Worm (Caenorhabditis elegans) whole organism, early embryonic: ENCODE results near the gene dpy-9.

Experiments
- B0310.2 ChIP-seq: sonication (generic microtip); optimal IDR thresholded peaks from 2 replicates; lab custom pipeline; 2016; ENCODE audit warnings: mild to moderate bottlenecking, missing genetic modification characterization, missing compliant biosample characterization
- F13C5.2 ChIP-seq: sonication (generic microtip); optimal IDR thresholded peaks from 2 replicates; lab custom pipeline; 2017; ENCODE audit warnings: mild to moderate bottlenecking, missing genetic modification characterization, inconsistent platforms, missing compliant biosample characterization
- aly-1 ChIP-seq: sonication (generic microtip); optimal IDR thresholded peaks from 2 replicates; lab custom pipeline; 2016; ENCODE audit warnings: missing genetic modification characterization, missing compliant biosample characterization
- ama-1 ChIP-seq: fragments of 150-350 bp; optimal IDR thresholded peaks from 2 replicates; lab custom pipeline; 2014
- ceh-13 ChIP-seq: fragments of 200-800 bp; sonication (Bioruptor generic); optimal IDR thresholded peaks from 2 replicates; lab custom pipeline; 2018; ENCODE audit warnings: mild to moderate bottlenecking, missing genetic modification characterization, missing compliant biosample characterization
- ceh-36 ChIP-seq: sonication (generic microtip); optimal IDR thresholded peaks from 2 replicates; lab custom pipeline; 2016; ENCODE audit warnings: missing genetic modification characterization, inconsistent platforms, missing compliant biosample characterization
- ets-7 ChIP-seq: sonication (generic microtip); optimal IDR thresholded peaks from 2 replicates; lab custom pipeline; 2016; ENCODE audit warnings: missing genotype, missing genetic modification characterization, missing compliant biosample characterization
- flt-1 ChIP-seq: fragments of 200-800 bp; sonication (Bioruptor generic); IDR thresholded peaks from 2 replicates; pipeline ENCODE4 v1.3.6; 2022; ENCODE audit warnings: missing genetic modification characterization, missing compliant biosample characterization
- hmbx-1 ChIP-seq: sonication (generic microtip); optimal IDR thresholded peaks from 2 replicates; lab custom pipeline; 2016; ENCODE audit warnings: mild to moderate bottlenecking, missing genetic modification characterization, missing compliant biosample characterization
- hmg-4 ChIP-seq: fragments of 200-800 bp; sonication (Bioruptor generic); optimal IDR thresholded peaks from 2 replicates; lab custom pipeline; 2018; ENCODE audit warnings: mild to moderate bottlenecking, missing genetic modification characterization, missing compliant biosample characterization
- hnd-1 ChIP-seq: sonication (generic microtip); optimal IDR thresholded peaks from 2 replicates; lab custom pipeline; 2016; ENCODE audit warnings: missing genetic modification characterization, missing compliant biosample characterization
- pes-1 ChIP-seq: fragments of 200-800 bp; sonication (Bioruptor generic); IDR thresholded peaks from 2 replicates; pipeline ENCODE4 v1.3.6; 2022; ENCODE audit warnings: missing genetic modification reagents, missing genetic modification characterization, missing compliant biosample characterization
- scrt-1 ChIP-seq: fragments of 200-800 bp; sonication (Bioruptor generic); IDR thresholded peaks from 2 replicates; pipeline ENCODE4 v1.3.6; 2022; ENCODE audit warnings: missing genetic modification characterization, missing compliant biosample characterization
- sea-1 ChIP-seq: fragments of 200-800 bp; sonication (Bioruptor generic); conservative IDR thresholded peaks from 2 replicates; pipeline ENCODE4 v1.3.6; 2022; ENCODE audit warnings: missing genetic modification characterization, missing compliant biosample characterization
- tbx-11 ChIP-seq: fragments of 200-800 bp; sonication (Bioruptor generic); IDR thresholded peaks from 2 replicates; pipeline ENCODE4 v1.3.6; 2022; ENCODE audit warnings: missing genetic modification characterization, missing compliant biosample characterization
- tbx-37 ChIP-seq: fragments of 200-800 bp; sonication (Bioruptor generic); conservative IDR thresholded peaks from 2 replicates; pipeline ENCODE4 v1.3.6; 2022; ENCODE audit warnings: missing genetic modification reagents, missing genetic modification characterization, missing compliant biosample characterization
- tra-4 ChIP-seq: sonication (generic microtip); optimal IDR thresholded peaks from 2 replicates; lab custom pipeline; 2017; ENCODE audit warnings: missing genetic modification characterization, missing compliant biosample characterization

dpy-9 gene

DNA sequence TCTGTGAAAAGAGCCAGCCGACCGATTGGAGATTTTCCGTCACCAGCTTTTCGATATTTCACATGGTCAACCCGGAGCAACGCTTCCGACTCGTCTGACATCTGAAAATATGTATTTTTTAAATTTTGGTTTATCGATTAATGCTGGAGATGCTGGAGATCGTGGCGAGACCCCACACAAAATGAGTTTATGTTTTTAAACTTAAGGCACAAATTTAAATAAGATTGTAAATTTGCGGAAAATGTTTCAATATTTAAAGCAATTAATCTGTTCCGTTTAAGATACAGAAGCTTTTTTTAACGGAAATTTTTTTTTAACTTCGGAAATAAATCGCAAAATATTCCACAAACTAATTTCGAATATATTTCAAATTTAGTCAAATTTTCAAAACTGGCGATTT, 27.3 kb downstream of the dpy-9 start, which contains the start of gene gtf-2H1:
TSS of gene gtf-2H1 (minus strand) at position 101 of the 400 bp plus-strand sequence.
- TF ChIP-seq tra-4 (tag; lab: Kevin White, UChicago) (no peak), scrt-1 (no peak), F13C5.2 (no peak), tbx-37 (GFP tag; lab: Robert Waterston, UW) (no peak)

DNA sequence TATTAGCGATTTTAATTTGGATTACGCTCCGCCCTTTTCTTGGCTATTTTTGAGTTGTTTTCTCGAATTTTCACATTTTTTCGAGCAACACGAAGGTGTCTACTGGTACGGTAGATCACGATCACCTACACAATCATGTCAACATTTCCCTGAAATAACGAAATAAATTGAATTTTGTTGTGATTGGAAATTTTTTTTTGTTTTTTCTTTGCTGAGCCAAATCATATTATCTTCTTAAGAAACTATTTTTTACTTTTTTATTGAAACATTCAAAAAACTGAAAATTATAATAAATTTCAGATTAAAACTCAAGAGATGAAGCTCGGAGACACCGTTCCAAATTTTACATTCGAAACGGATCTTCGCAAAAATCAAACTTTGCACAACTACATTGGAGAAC, 40.8 kb downstream of the dpy-9 start, which contains the start of gene prdx-6:
TSS of gene prdx-6 (plus strand) at position 301 of the 400 bp plus-strand sequence.
- no peak for TF ChIP-seq tbx-37 (GFP tag; lab: Robert Waterston, UW)
- TF ChIP-seq ceh-13 (GFP tag; lab: Kevin White, UChicago): no peak
- no peak for TF ChIP-seq ceh-36
- TF ChIP-seq B0310.2 (tag; lab: Kevin White, UChicago): no peak
- no peak for TF ChIP-seq hmbx-1 (tag; lab: Kevin White, UChicago)
- no peak for TF ChIP-seq tbx-11 (GFP tag; lab: Robert Waterston, UW)
- no peak for TF ChIP-seq sea-1 (GFP tag; lab: Robert Waterston, UW)
- no peak for TF ChIP-seq hnd-1 (tag; lab: Kevin White, UChicago)
- TF ChIP-seq tra-4 (tag; lab: Kevin White, UChicago): no peak
- no peak for TF ChIP-seq hmg-4 (GFP tag; lab: Kevin White, UChicago)
- TF ChIP-seq aly-1 (tag; lab: Kevin White, UChicago): no peak
- no peak for TF ChIP-seq pes-1 (GFP tag; lab: Robert Waterston, UW)

DNA sequence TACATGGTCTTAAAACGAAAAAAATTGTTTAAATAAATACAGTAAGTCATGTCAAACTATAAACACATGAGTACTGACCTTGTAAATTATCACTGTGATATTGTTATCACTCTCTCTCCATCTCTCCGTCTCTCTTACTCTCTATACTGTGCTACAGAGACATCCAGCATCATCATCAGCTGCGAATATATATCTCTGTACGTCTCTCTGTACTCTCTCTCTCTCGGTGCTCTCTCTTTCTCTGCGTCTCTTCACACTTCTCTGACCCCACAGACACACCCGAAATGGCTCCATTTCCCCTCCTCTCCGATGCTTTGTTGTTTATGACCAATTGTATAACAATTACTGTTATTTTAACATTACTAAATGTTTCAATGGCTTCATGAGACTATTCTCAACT, 48.4 kb downstream of the dpy-9 start:
- TF ChIP-seq pes-1 (GFP tag; lab: Robert Waterston, UW) (no peak), scrt-1 (no peak), ets-7 (tag; lab: Kevin White, UChicago) (no peak), aly-1 (tag; lab: Kevin White, UChicago) (no peak), ceh-13 (GFP tag; lab: Kevin White, UChicago) (no peak), tbx-11 (GFP tag; lab: Robert Waterston, UW) (no peak), flt-1 (GFP tag; lab: Robert Waterston, UW) (no peak), tbx-37 (GFP tag; lab: Robert Waterston, UW) (no peak), sea-1 (GFP tag; lab: Robert Waterston, UW) (no peak), hmbx-1 (tag; lab: Kevin White, UChicago) (no peak), tra-4 (tag; lab: Kevin White, UChicago) (no peak), F13C5.2 (no peak), ceh-36 (no peak), hnd-1 (tag; lab: Kevin White, UChicago) (no peak), hmg-4 (GFP tag; lab: Kevin White, UChicago) (no peak), ama-1 (lab: Kevin White, UChicago) (no peak), B0310.2 (tag; lab: Kevin White, UChicago) (no peak)

DNA sequence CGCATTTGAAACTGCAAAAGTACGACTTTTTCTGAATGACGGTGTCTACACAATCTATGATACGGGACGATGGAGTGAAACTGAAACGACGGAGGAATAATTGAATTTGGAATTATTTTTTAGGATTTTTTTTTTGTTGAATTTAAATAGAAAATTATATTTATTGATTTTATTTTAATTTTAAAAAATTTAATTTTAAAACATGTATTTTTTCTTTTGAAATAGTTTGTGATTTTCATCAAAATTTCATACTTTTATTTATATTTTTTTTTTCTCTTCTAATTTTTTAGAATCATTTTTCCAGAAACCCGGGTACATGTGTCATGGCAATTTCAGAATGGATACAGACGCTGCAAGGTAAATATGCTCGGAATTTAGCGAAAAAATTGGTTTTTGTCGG, 51.1 kb downstream of the dpy-9 start, which contains the start of gene Y38C1AA.1:
TSS of gene Y38C1AA.1 (plus strand) at position 301 of the 400 bp plus-strand sequence.
- TF ChIP-seq ceh-13 (GFP tag; lab: Kevin White, UChicago): no peak
- no peak for TF ChIP-seq scrt-1
- no peak for TF ChIP-seq hnd-1 (tag; lab: Kevin White, UChicago)
- TF ChIP-seq ama-1 (lab: Kevin White, UChicago): no peak
- TF ChIP-seq tra-4 (tag; lab: Kevin White, UChicago): no peak
- TF ChIP-seq pes-1 (GFP tag; lab: Robert Waterston, UW): no peak
- TF ChIP-seq B0310.2 (tag; lab: Kevin White, UChicago): no peak
- no peak for TF ChIP-seq hmbx-1 (tag; lab: Kevin White, UChicago)
- no peak for TF ChIP-seq sea-1 (GFP tag; lab: Robert Waterston, UW)
- TF ChIP-seq ets-7 (tag; lab: Kevin White, UChicago): no peak
- no peak for TF ChIP-seq hmg-4 (GFP tag; lab: Kevin White, UChicago)
- TF ChIP-seq aly-1 (tag; lab: Kevin White, UChicago): no peak
- no peak for TF ChIP-seq tbx-37 (GFP tag; lab: Robert Waterston, UW)
- TF ChIP-seq flt-1 (GFP tag; lab: Robert Waterston, UW): no peak
- no peak for TF ChIP-seq ceh-36
- no peak for TF ChIP-seq tbx-11 (GFP tag; lab: Robert Waterston, UW)
- TF ChIP-seq F13C5.2: no peak
